Worm (Caenorhabditis elegans): ENCODE data around the gene K02D10.3.

DNA sequence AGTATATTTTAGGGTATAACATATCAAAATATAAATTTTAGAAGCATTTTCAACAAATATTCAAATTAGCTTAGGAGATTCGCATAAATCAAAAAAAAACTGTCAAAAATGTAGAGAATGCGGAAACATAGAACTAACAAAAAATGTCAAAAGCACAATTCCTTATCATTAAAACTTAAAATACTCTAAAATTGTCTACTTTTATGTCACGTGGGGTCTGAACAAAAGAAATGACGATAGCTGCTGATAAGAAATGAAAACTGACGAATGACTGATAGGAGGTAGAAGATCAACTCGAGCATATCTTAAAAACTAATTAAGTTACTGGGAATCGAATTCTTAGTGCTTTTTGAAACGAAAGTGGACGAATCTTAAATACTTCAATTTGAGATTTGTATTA, 38.1 kb downstream of the K02D10.3 start:
- no peak for TF ChIP-seq him-1 (tag; optimal IDR thresholded peaks at IDR 0.05)
- no peak for TF ChIP-seq W03F9.2 (tag; optimal IDR thresholded peaks at IDR 0.05)

Measured in whole organism, L4/young adult.